Fruit fly (Drosophila melanogaster): ENCODE data around the gene CG5707.

DNA sequence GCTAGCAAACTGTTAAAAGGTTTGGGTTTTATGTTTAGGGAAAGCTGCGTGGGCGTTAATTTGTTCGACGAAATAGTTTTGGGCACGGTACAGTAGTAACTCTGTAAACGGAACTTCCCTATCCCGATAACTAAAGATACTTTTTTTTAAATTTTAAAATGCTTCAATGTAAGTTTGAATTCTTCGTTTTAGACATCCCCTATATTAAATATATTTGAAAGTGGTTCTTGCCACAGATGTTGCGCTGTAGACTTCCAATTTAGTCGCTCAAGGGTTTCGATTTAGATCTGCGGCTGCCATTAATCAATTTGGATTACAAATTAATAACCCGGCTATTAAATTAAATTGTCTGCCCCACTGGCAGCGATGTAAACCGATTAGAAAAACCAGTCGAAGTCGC is 49.6 kb downstream of the CG5707 start:
- no peak for TF ChIP-seq Vsx2 (GFP tag; optimal IDR thresholded peaks at IDR 0.05; ENCODE audit: partially characterized antibody)
- no peak for TF ChIP-seq OdsH (GFP tag; optimal IDR thresholded peaks at IDR 0.05)
- no peak for TF ChIP-seq Sp1 (GFP tag; optimal IDR thresholded peaks at IDR 0.05)
- no peak for TF ChIP-seq GATAd (GFP tag; optimal IDR thresholded peaks at IDR 0.05)
- no peak for TF ChIP-seq jim (GFP tag; optimal IDR thresholded peaks at IDR 0.05)
- no peak for TF ChIP-seq Dfd (GFP tag; optimal IDR thresholded peaks at IDR 0.05)
- TF ChIP-seq CG9705 (GFP tag; optimal IDR thresholded peaks at IDR 0.05): no peak
- no peak for TF ChIP-seq Myc (optimal IDR thresholded peaks at IDR 0.05)
- TF ChIP-seq CG32264 (GFP tag; optimal IDR thresholded peaks at IDR 0.05): no peak
- TF ChIP-seq lola (GFP tag; optimal IDR thresholded peaks at IDR 0.05): no peak

All from whole organism, wandering third instar larva.